Worm (Caenorhabditis elegans) whole organism, L1 larva: ENCODE measurements around the gene F21C10.5.

Experiments
- C04F5.9 ChIP-seq: sonication (generic microtip); optimal IDR thresholded peaks from 2 replicates; lab custom pipeline; 2016; ENCODE audit warnings: missing genetic modification characterization, missing compliant biosample characterization
- F16B12.6 ChIP-seq: fragments of 150-350 bp; optimal IDR thresholded peaks from 2 replicates; lab custom pipeline; 2014; ENCODE audit warnings: missing biosample characterization, missing genetic modification characterization
- aha-1 ChIP-seq: fragments of 150-350 bp; optimal IDR thresholded peaks from 2 replicates; lab custom pipeline; 2014; ENCODE audit warnings: missing biosample characterization, missing genetic modification characterization
- alr-1 ChIP-seq: fragments of 200-800 bp; sonication (Bioruptor generic); optimal IDR thresholded peaks from 2 replicates; lab custom pipeline; 2018; ENCODE audit warnings: borderline replicate concordance, mild to moderate bottlenecking, missing genetic modification characterization, missing compliant biosample characterization
- aly-2 ChIP-seq: fragments of 150-350 bp; optimal IDR thresholded peaks from 2 replicates; lab custom pipeline; 2014; ENCODE audit warnings: missing biosample characterization, missing genetic modification characterization
- ama-1 ChIP-seq: fragments of 150-350 bp; optimal IDR thresholded peaks from 2 replicates; lab custom pipeline; 2014
- blmp-1 ChIP-seq: fragments of 150-350 bp; optimal IDR thresholded peaks from 2 replicates; lab custom pipeline; 2014; ENCODE audit warnings: missing biosample characterization, missing genetic modification characterization
- ceh-63 ChIP-seq: fragments of 200-800 bp; sonication (Bioruptor generic); optimal IDR thresholded peaks from 2 replicates; lab custom pipeline; 2018; ENCODE audit warnings: mild to moderate bottlenecking, missing genetic modification characterization, missing compliant biosample characterization
- ceh-88 ChIP-seq: fragments of 200-800 bp; sonication (Bioruptor generic); IDR thresholded peaks from 2 replicates; pipeline ENCODE4 v1.3.6; 2022; ENCODE audit warnings: missing genetic modification characterization, missing compliant biosample characterization
- dpl-1 ChIP-seq, 3 experiments: fragments of 150-350 bp in 2 of 3; sonication (generic microtip) in 1 of 3; optimal IDR thresholded peaks; 2 replicates each; lab custom pipeline; 2014 to 2017; ENCODE audit warnings: missing biosample characterization in 3 of 3, missing genetic modification characterization in 3 of 3, missing genetic modification reagents in 3 of 3
- efl-1 ChIP-seq, 4 experiments: fragments of 150-350 bp; optimal IDR thresholded peaks in 3 of 4; peaks in 1 of 4; 1 replicate in 1 of 4; 2 replicates in 3 of 4; lab custom pipeline; 2014; ENCODE audit warnings: missing biosample characterization in 2 of 4, missing genetic modification characterization in 2 of 4, missing genetic modification reagents in 2 of 4
- efl-3 ChIP-seq: fragments of 200-800 bp; sonication (Bioruptor generic); optimal IDR thresholded peaks from 2 replicates; lab custom pipeline; 2018; ENCODE audit warnings: mild to moderate bottlenecking, missing genetic modification characterization, missing compliant biosample characterization
- egl-13 ChIP-seq: sonication (generic microtip); optimal IDR thresholded peaks from 2 replicates; lab custom pipeline; 2016; ENCODE audit warnings: missing genotype, missing genetic modification reagents, missing genetic modification characterization, missing compliant biosample characterization
- egl-27 ChIP-seq, 2 experiments: fragments of 150-350 bp in 1 of 2; sonication (generic microtip); optimal IDR thresholded peaks; 3 replicates each; lab custom pipeline; 2017 to 2018; ENCODE audit warnings: missing biosample characterization in 2 of 2, missing genetic modification characterization in 2 of 2, missing genetic modification reagents in 2 of 2
- elt-2 ChIP-seq: sonication (generic microtip); optimal IDR thresholded peaks from 2 replicates; lab custom pipeline; 2016; ENCODE audit warnings: missing genetic modification characterization, mild to moderate bottlenecking, inconsistent platforms, missing compliant biosample characterization, missing genetic modification reagents
- elt-3 ChIP-seq, 6 experiments: fragments of 150-350 bp in 1 of 6; sonication (generic microtip); optimal IDR thresholded peaks; 2 replicates each; lab custom pipeline; 2017 to 2018; ENCODE audit warnings: missing biosample characterization in 6 of 6, missing genetic modification characterization in 6 of 6, inconsistent platforms in 1 of 6
- ets-5 ChIP-seq: fragments of 200-800 bp; sonication (Bioruptor generic); IDR thresholded peaks from 2 replicates; pipeline ENCODE4 v1.3.6; 2022; ENCODE audit warnings: missing genetic modification characterization, missing compliant biosample characterization
- fos-1 ChIP-seq: fragments of 150-350 bp; optimal IDR thresholded peaks from 2 replicates; lab custom pipeline; 2014; ENCODE audit warnings: missing biosample characterization, missing genetic modification characterization
- grh-1 ChIP-seq: fragments of 200-800 bp; sonication (Bioruptor generic); IDR thresholded peaks from 2 replicates; pipeline ENCODE4 v1.3.6; 2022; ENCODE audit warnings: missing genetic modification reagents, missing genetic modification characterization, missing compliant biosample characterization
- hpl-2 ChIP-seq: fragments of 150-350 bp; optimal IDR thresholded peaks from 2 replicates; lab custom pipeline; 2014; ENCODE audit warnings: missing biosample characterization, missing genetic modification reagents, missing genetic modification characterization
- irx-1 ChIP-seq: sonication (generic microtip); optimal IDR thresholded peaks from 2 replicates; lab custom pipeline; 2016; ENCODE audit warnings: missing genetic modification characterization, missing compliant biosample characterization
- isw-1 ChIP-seq: fragments of 200-800 bp; sonication (Bioruptor generic); IDR thresholded peaks from 2 replicates; pipeline ENCODE4 v1.3.6; 2022; ENCODE audit warnings: missing genetic modification characterization, missing compliant biosample characterization
- lin-13 ChIP-seq: fragments of 150-350 bp; optimal IDR thresholded peaks from 2 replicates; lab custom pipeline; 2014; ENCODE audit warnings: missing biosample characterization, missing genetic modification reagents, missing genetic modification characterization
- lin-14 ChIP-seq: fragments of 200-800 bp; sonication (Bioruptor generic); optimal IDR thresholded peaks from 2 replicates; lab custom pipeline; 2018; ENCODE audit warnings: mild to moderate bottlenecking, missing genetic modification characterization, moderate library complexity, missing compliant biosample characterization
- lin-15B ChIP-seq: fragments of 150-350 bp; sonication (generic microtip); optimal IDR thresholded peaks from 3 replicates; lab custom pipeline; 2014; ENCODE audit warnings: missing biosample characterization, missing genetic modification characterization
- lin-35 ChIP-seq, 2 experiments: fragments of 150-350 bp; optimal IDR thresholded peaks; 2 replicates each; lab custom pipeline; 2014; ENCODE audit warnings: missing biosample characterization in 2 of 2, missing genetic modification characterization in 2 of 2, missing genetic modification reagents in 2 of 2
- lin-39 ChIP-seq: fragments of 150-350 bp; optimal IDR thresholded peaks from 2 replicates; lab custom pipeline; 2014; ENCODE audit warnings: missing biosample characterization, missing genetic modification reagents, missing genetic modification characterization
- lsy-2 ChIP-seq, 2 experiments: fragments of 150-350 bp; optimal IDR thresholded peaks; 2 replicates each; lab custom pipeline; 2014; ENCODE audit warnings: missing biosample characterization in 2 of 2, missing genetic modification characterization in 2 of 2
- mab-9 ChIP-seq: fragments of 200-800 bp; sonication (Bioruptor generic); IDR thresholded peaks from 2 replicates; pipeline ENCODE4 v1.3.6; 2022; ENCODE audit warnings: missing genetic modification reagents, missing genetic modification characterization, missing compliant biosample characterization
- mep-1 ChIP-seq: fragments of 150-350 bp; optimal IDR thresholded peaks from 2 replicates; lab custom pipeline; 2014; ENCODE audit warnings: missing biosample characterization, missing genetic modification characterization
- nhr-11 ChIP-seq: fragments of 150-350 bp; optimal IDR thresholded peaks from 2 replicates; lab custom pipeline; 2014; ENCODE audit warnings: missing biosample characterization, missing genetic modification characterization
- nhr-19 ChIP-seq: fragments of 200-800 bp; sonication (Bioruptor generic); conservative IDR thresholded peaks from 2 replicates; pipeline ENCODE4 v1.3.6; 2022; ENCODE audit warnings: missing genetic modification characterization, missing compliant biosample characterization
- nhr-20 ChIP-seq: sonication (generic microtip); optimal IDR thresholded peaks from 2 replicates; lab custom pipeline; 2016; ENCODE audit warnings: mild to moderate bottlenecking, missing genetic modification characterization, missing compliant biosample characterization
- nhr-28 ChIP-seq: fragments of 150-350 bp; optimal IDR thresholded peaks from 2 replicates; lab custom pipeline; 2014; ENCODE audit warnings: missing biosample characterization, missing genetic modification characterization
- nhr-71 ChIP-seq: sonication (generic microtip); optimal IDR thresholded peaks from 2 replicates; lab custom pipeline; 2016; ENCODE audit warnings: mild to moderate bottlenecking, missing genetic modification characterization, moderate library complexity, missing compliant biosample characterization
- nhr-84 ChIP-seq: sonication (generic microtip); optimal IDR thresholded peaks from 2 replicates; lab custom pipeline; 2017; ENCODE audit warnings: missing biosample characterization, missing genetic modification characterization
- nhr-85 ChIP-seq: sonication (generic microtip); peaks from one replicate; lab custom pipeline; 2016; ENCODE audit warnings: missing genetic modification characterization, inconsistent platforms, missing compliant biosample characterization
- pag-3 ChIP-seq: sonication (generic microtip); optimal IDR thresholded peaks from 2 replicates; lab custom pipeline; 2017; ENCODE audit warnings: missing genetic modification characterization, mild to moderate bottlenecking, missing compliant biosample characterization, antibody characterized with exemption, borderline replicate concordance; ENCODE audit not compliant: insufficient read depth
- pqm-1 ChIP-seq: sonication (generic microtip); optimal IDR thresholded peaks from 3 replicates; lab custom pipeline; 2017; ENCODE audit warnings: missing biosample characterization, missing genetic modification characterization
- snpc-4 ChIP-seq: fragments of 150-350 bp; optimal IDR thresholded peaks from 2 replicates; lab custom pipeline; 2014; ENCODE audit warnings: missing biosample characterization, missing genetic modification characterization
- snu-23 ChIP-seq: sonication (generic microtip); optimal IDR thresholded peaks from 2 replicates; lab custom pipeline; 2016; ENCODE audit warnings: missing genetic modification characterization, missing compliant biosample characterization
- sox-4 ChIP-seq: sonication (generic microtip); optimal IDR thresholded peaks from 2 replicates; lab custom pipeline; 2016; ENCODE audit warnings: missing genetic modification characterization, missing compliant biosample characterization
- tbx-2 ChIP-seq: sonication (generic microtip); optimal IDR thresholded peaks from 2 replicates; lab custom pipeline; 2016; ENCODE audit warnings: missing genetic modification characterization, missing compliant biosample characterization
- unc-130 ChIP-seq: fragments of 150-350 bp; optimal IDR thresholded peaks from 2 replicates; lab custom pipeline; 2017; ENCODE audit warnings: missing biosample characterization, missing genetic modification characterization, inconsistent platforms
- unc-62 ChIP-seq: fragments of 150-350 bp; optimal IDR thresholded peaks from 2 replicates; lab custom pipeline; 2014; ENCODE audit warnings: missing biosample characterization, missing genetic modification reagents, missing genetic modification characterization
- xbp-1 ChIP-seq: sonication (generic microtip); optimal IDR thresholded peaks from 2 replicates; lab custom pipeline; 2016; ENCODE audit warnings: missing genetic modification characterization, missing compliant biosample characterization
- ztf-4 ChIP-seq: fragments of 150-350 bp; optimal IDR thresholded peaks from 2 replicates; lab custom pipeline; 2014; ENCODE audit warnings: missing biosample characterization, missing genetic modification characterization

The F21C10.5 gene

DNA sequence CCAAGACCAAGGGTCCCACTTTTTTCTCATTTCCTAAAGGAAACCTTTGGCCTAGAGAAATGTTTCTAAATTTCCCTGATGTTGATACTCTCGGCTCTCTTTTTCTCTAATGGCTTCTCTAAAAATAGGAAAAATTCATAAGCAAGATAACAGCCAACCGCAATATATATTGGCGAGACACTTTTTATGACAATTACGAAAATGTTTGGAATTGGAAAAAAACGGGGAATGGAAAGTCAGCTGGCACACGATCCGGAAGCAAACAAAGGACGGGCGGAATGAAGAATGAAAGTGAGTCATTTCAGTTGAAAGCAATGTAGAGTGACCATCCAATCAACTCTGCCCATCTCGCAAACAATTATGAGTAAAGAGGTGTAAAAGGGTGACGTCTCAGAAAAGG is 44.0 kb upstream of the F21C10.5 start (continued):
- TF ChIP-seq pag-3 (tag; lab: Kevin White, UChicago) (no peak), ceh-88 (GFP tag; lab: Robert Waterston, UW) (no peak)
- TF ChIP-seq, all 84 proteins: peak for 4

- TF ChIP-seq dpl-1 (GFP tag; optimal IDR thresholded peaks at IDR 0.05; lab: Kevin White, UChicago), result no peak
- no peak for TF ChIP-seq unc-62 (GFP tag; lab: Kevin White, UChicago)
- peak; percentile 62 for TF ChIP-seq blmp-1
- TF ChIP-seq ets-5 (GFP tag; lab: Robert Waterston, UW), result no peak
Observed at ce11 chrV:9082350-9082749, 43.1 kb upstream of the F21C10.5 start.

ce11 chrV:9084252-9084651 is 41.2 kb upstream of the F21C10.5 start:
- TF ChIP-seq ztf-4 (tag; lab: Kevin White, UChicago), result no peak
- no peak for TF ChIP-seq hpl-2
- TF ChIP-seq egl-13 (tag; lab: Kevin White, UChicago), result no peak
- no peak for TF ChIP-seq nhr-28 (tag; lab: Kevin White, UChicago)
- no peak for TF ChIP-seq egl-27 (tag; optimal IDR thresholded peaks at IDR 0.05; lab: Kevin White, UChicago)
- TF ChIP-seq sox-4 (tag; lab: Kevin White, UChicago), result no peak
- no peak for TF ChIP-seq xbp-1
- TF ChIP-seq C04F5.9 (tag; lab: Kevin White, UChicago), result no peak
- peak; percentile 47 for TF ChIP-seq blmp-1
- no peak for TF ChIP-seq aha-1 (tag; lab: Kevin White, UChicago)
- TF ChIP-seq nhr-20 (tag; lab: Kevin White, UChicago), result peak; percentile 39
- peak; percentile 80 for TF ChIP-seq nhr-85 (tag; lab: Kevin White, UChicago)
- TF ChIP-seq ama-1 (lab: Kevin White, UChicago), result no peak
- peak in 1 of 2 experiments; percentile 24 for TF ChIP-seq lin-35 (GFP tag; optimal IDR thresholded peaks at IDR 0.05; lab: Kevin White, UChicago)
- TF ChIP-seq nhr-19 (GFP tag; lab: Robert Waterston, UW), result 0 out of 2 replicates have a peak, but pooled peaks have one; percentile 23
- no peak for TF ChIP-seq ceh-63 (GFP tag; lab: Kevin White, UChicago)
- TF ChIP-seq fos-1 (tag; lab: Kevin White, UChicago), result no peak
- TF ChIP-seq lin-13 (GFP tag; lab: Kevin White, UChicago), result no peak
- no peak for TF ChIP-seq nhr-84 (tag; lab: Kevin White, UChicago)
- no peak for TF ChIP-seq nhr-11
- no peak for TF ChIP-seq aly-2
- peak; percentile 27 for TF ChIP-seq tbx-2 (tag; lab: Kevin White, UChicago)
- no peak for TF ChIP-seq F16B12.6 (tag; lab: Kevin White, UChicago)
- TF ChIP-seq snpc-4 (tag; lab: Kevin White, UChicago), result no peak
- no peak for TF ChIP-seq lsy-2 (tag; optimal IDR thresholded peaks at IDR 0.05; lab: Kevin White, UChicago)
- no peak for TF ChIP-seq mab-9 (GFP tag; lab: Robert Waterston, UW)
- TF ChIP-seq ets-5 (GFP tag; lab: Robert Waterston, UW), result no peak
- peak in 2 of 6 experiments; percentile 9 to 12 for TF ChIP-seq elt-3 (tag; optimal IDR thresholded peaks at IDR 0.05; lab: Kevin White, UChicago)
- no peak for TF ChIP-seq snu-23
- no peak for TF ChIP-seq ceh-88 (GFP tag; lab: Robert Waterston, UW)
- no peak for TF ChIP-seq irx-1 (tag; lab: Kevin White, UChicago)
- no peak for TF ChIP-seq isw-1 (GFP tag; lab: Robert Waterston, UW)
- no peak for TF ChIP-seq efl-3
- no peak for TF ChIP-seq efl-1 (optimal IDR thresholded peaks at IDR 0.05; lab: Kevin White, UChicago)
- TF ChIP-seq efl-1 (GFP tag; optimal IDR thresholded peaks at IDR 0.05 in 1 of 2; lab: Kevin White, UChicago), result no peak
- TF ChIP-seq nhr-71, result peak; percentile 32
- no peak for TF ChIP-seq elt-2
- TF ChIP-seq pqm-1, result no peak
- peak; percentile 40 for TF ChIP-seq lin-14 (GFP tag; lab: Kevin White, UChicago)
- TF ChIP-seq alr-1 (tag; lab: Kevin White, UChicago), result no peak
- peak; percentile 53 for TF ChIP-seq grh-1 (GFP tag; lab: Robert Waterston, UW)
- TF ChIP-seq pag-3 (tag; lab: Kevin White, UChicago), result no peak
- TF ChIP-seq unc-130, result no peak
- TF ChIP-seq mep-1, result no peak
- no peak for TF ChIP-seq lin-15B (tag; lab: Kevin White, UChicago)
- no peak for TF ChIP-seq lin-39 (tag; lab: Kevin White, UChicago)
